Fruit fly (Drosophila melanogaster) whole organism: ENCODE measurements around the gene CG42833.

Experiments
- CG8478 ChIP-seq: fragments of >200 bp; optimal IDR thresholded peaks from 2 replicates; lab custom pipeline; 2018; ENCODE audit warnings: inconsistent platforms
- Dll ChIP-seq: fragments of >200 bp; optimal IDR thresholded peaks from 2 replicates; lab custom pipeline; 2017
- EcR ChIP-seq, 2 experiments: fragments of >200 bp; optimal IDR thresholded peaks; 2 replicates each; lab custom pipeline; 2017; ENCODE audit warnings: missing biosample characterization in 2 of 2, missing genetic modification characterization in 2 of 2, missing genetic modification reagents in 2 of 2
- psq ChIP-seq: fragments of >200 bp; optimal IDR thresholded peaks from 2 replicates; lab custom pipeline; 2017
- usp ChIP-seq: fragments of >200 bp; optimal IDR thresholded peaks from 2 replicates; lab custom pipeline; 2017; ENCODE audit warnings: missing biosample characterization, missing genetic modification characterization, mixed read lengths

DNA sequence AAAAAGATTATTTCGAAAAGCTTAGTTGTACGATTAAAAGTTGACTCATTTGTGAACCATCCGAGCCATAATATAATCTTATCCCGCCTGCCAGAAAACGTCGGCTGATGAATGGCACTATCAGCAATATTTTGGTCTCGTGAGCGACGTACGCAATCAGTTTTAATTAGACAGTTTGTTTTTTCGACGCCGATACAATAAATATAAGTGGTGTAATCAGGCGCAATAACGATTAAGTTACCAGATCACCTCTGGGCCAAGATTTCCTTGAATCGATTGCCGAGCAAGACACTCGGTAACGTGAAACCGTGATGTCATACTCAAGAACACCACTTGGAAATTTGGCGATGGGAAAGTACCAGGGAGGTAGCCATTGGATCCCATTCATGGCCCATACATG, 9.2 kb downstream of the CG42833 start:
- TF ChIP-seq CG8478 (lab: Kevin White, UChicago) (no peak), psq (lab: Kevin White, UChicago) (no peak), usp (no peak), EcR (GFP tag; optimal IDR thresholded peaks at IDR 0.05; lab: Kevin White, UChicago) (no peak), Dll (lab: Kevin White, UChicago) (no peak)
